Worm (Caenorhabditis elegans) whole organism, L4 larva: ENCODE measurements around the gene F15B9.11.
"Not testable (repeated sequence)": the region's sequence is repeated elsewhere in the genome, so short reads cannot be mapped to it uniquely, and the experiment has no call there.

Experiments used
- F37D6.2 ChIP-seq: sonication (generic microtip); optimal IDR thresholded peaks from 2 replicates; lab custom pipeline; 2016; ENCODE audit warnings: mild to moderate bottlenecking, missing genetic modification characterization, missing compliant biosample characterization
- R02D3.7 ChIP-seq: fragments of 150-350 bp; sonication (generic microtip); optimal IDR thresholded peaks from 3 replicates; lab custom pipeline; 2014; ENCODE audit warnings: missing biosample characterization, missing genetic modification characterization
- T20F7.1 ChIP-seq: fragments of 200-800 bp; sonication (Bioruptor generic); optimal IDR thresholded peaks from 2 replicates; lab custom pipeline; 2018; ENCODE audit warnings: mild to moderate bottlenecking, missing genetic modification characterization, missing compliant biosample characterization
- Y75B8A.6 ChIP-seq: fragments of 200-800 bp; sonication (Bioruptor generic); IDR thresholded peaks from 2 replicates; pipeline ENCODE4 v1.3.6; 2022; ENCODE audit warnings: missing genetic modification reagents, missing genetic modification characterization, missing compliant biosample characterization
- aha-1 ChIP-seq: fragments of 150-350 bp; peaks from one replicate; lab custom pipeline; 2014; ENCODE audit warnings: missing biosample characterization, missing genetic modification characterization
- aly-2 ChIP-seq: sonication (generic microtip); optimal IDR thresholded peaks from 2 replicates; lab custom pipeline; 2018; ENCODE audit warnings: missing biosample characterization, missing genetic modification characterization
- ama-1 ChIP-seq: fragments of 150-350 bp; optimal IDR thresholded peaks from 2 replicates; lab custom pipeline; 2014; ENCODE audit warnings: inconsistent platforms, mixed read lengths
- ceh-20 ChIP-seq: fragments of 200-800 bp; sonication (Bioruptor generic); IDR thresholded peaks from 2 replicates; pipeline ENCODE4 v1.3.6; 2022; ENCODE audit warnings: missing genetic modification reagents, missing genetic modification characterization, missing compliant biosample characterization
- ceh-28 ChIP-seq: fragments of 150-350 bp; optimal IDR thresholded peaks from 2 replicates; lab custom pipeline; 2014; ENCODE audit warnings: missing biosample characterization, missing genetic modification reagents, missing genetic modification characterization
- ceh-32 ChIP-seq: sonication (generic microtip); optimal IDR thresholded peaks from 2 replicates; lab custom pipeline; 2016; ENCODE audit warnings: mild to moderate bottlenecking, missing genetic modification characterization, missing compliant biosample characterization; ENCODE audit not compliant: poor library complexity
- ceh-44 ChIP-seq: fragments of 200-800 bp; sonication (Bioruptor generic); IDR thresholded peaks from 2 replicates; pipeline ENCODE4 v1.3.6; 2022; ENCODE audit warnings: missing genetic modification reagents, missing genetic modification characterization, missing compliant biosample characterization
- daf-16 ChIP-seq, 3 experiments: sonication (generic microtip); optimal IDR thresholded peaks; 2 replicates each; lab custom pipeline; 2016 to 2017; ENCODE audit warnings: missing genetic modification characterization in 3 of 3, missing genetic modification reagents in 3 of 3, mild to moderate bottlenecking in 2 of 3, missing compliant biosample characterization in 2 of 3, missing biosample characterization in 1 of 3, moderate library complexity in 1 of 3
- daf-8 ChIP-seq: fragments of 200-800 bp; sonication (Bioruptor generic); IDR thresholded peaks from 2 replicates; pipeline ENCODE4 v1.3.6; 2022; ENCODE audit warnings: missing genetic modification characterization, missing compliant biosample characterization
- dmd-9 ChIP-seq: fragments of 200-800 bp; sonication (Bioruptor generic); IDR thresholded peaks from 2 replicates; pipeline ENCODE4 v1.3.6; 2022; ENCODE audit warnings: missing genetic modification reagents, missing genetic modification characterization, missing compliant biosample characterization
- duxl-1 ChIP-seq: sonication (generic microtip); optimal IDR thresholded peaks from 2 replicates; lab custom pipeline; 2016; ENCODE audit warnings: mild to moderate bottlenecking, missing genetic modification characterization, moderate library complexity, missing compliant biosample characterization; ENCODE audit not compliant: poor library complexity
- dve-1 ChIP-seq: sonication (generic microtip); optimal IDR thresholded peaks from 2 replicates; lab custom pipeline; 2017; ENCODE audit warnings: antibody characterized with exemption, mild to moderate bottlenecking, missing genetic modification characterization, missing compliant biosample characterization; ENCODE audit not compliant: insufficient read depth
- egl-27 ChIP-seq: sonication (generic microtip); optimal IDR thresholded peaks from 3 replicates; lab custom pipeline; 2017; ENCODE audit warnings: missing biosample characterization, missing genetic modification reagents, missing genetic modification characterization
- hif-1 ChIP-seq, 2 experiments: sonication (generic microtip); optimal IDR thresholded peaks; 2 replicates each; lab custom pipeline; 2016 to 2017; ENCODE audit warnings: missing compliant biosample characterization in 2 of 2, missing genetic modification characterization in 2 of 2, missing genetic modification reagents in 2 of 2, missing genotype in 2 of 2, mild to moderate bottlenecking in 1 of 2
- hlh-11 ChIP-seq: fragments of 200-800 bp; sonication (Bioruptor generic); optimal IDR thresholded peaks from 2 replicates; lab custom pipeline; 2018; ENCODE audit warnings: mild to moderate bottlenecking, missing genetic modification characterization, missing compliant biosample characterization
- hmg-1.1 ChIP-seq: fragments of 200-800 bp; sonication (Bioruptor generic); IDR thresholded peaks from 2 replicates; pipeline ENCODE4 v1.3.6; 2022; ENCODE audit warnings: missing genetic modification reagents, missing genetic modification characterization, missing compliant biosample characterization
- lim-7 ChIP-seq: fragments of 200-800 bp; sonication (Bioruptor generic); IDR thresholded peaks from 2 replicates; pipeline ENCODE4 v1.3.6; 2022; ENCODE audit warnings: missing genetic modification characterization, missing compliant biosample characterization
- lin-15B ChIP-seq: fragments of 150-350 bp; sonication (generic microtip); optimal IDR thresholded peaks from 3 replicates; lab custom pipeline; 2014; ENCODE audit warnings: missing biosample characterization, missing genetic modification characterization
- lin-29 ChIP-seq: fragments of 200-800 bp; sonication (Bioruptor generic); IDR thresholded peaks from 2 replicates; pipeline ENCODE4 v1.3.6; 2022; ENCODE audit warnings: missing genetic modification reagents, missing genetic modification characterization, missing compliant biosample characterization
- lir-3 ChIP-seq: sonication (generic microtip); optimal IDR thresholded peaks from 2 replicates; lab custom pipeline; 2016; ENCODE audit warnings: mild to moderate bottlenecking, missing genetic modification characterization, missing compliant biosample characterization
- lsy-2 ChIP-seq, 2 experiments: fragments of 150-350 bp in 1 of 2; sonication (generic microtip) in 1 of 2; optimal IDR thresholded peaks; 2 replicates each; lab custom pipeline; 2014 to 2017; ENCODE audit warnings: missing biosample characterization in 2 of 2, missing genetic modification characterization in 2 of 2
- madf-9 ChIP-seq: fragments of 200-800 bp; sonication (Bioruptor generic); conservative IDR thresholded peaks from 2 replicates; pipeline ENCODE4 v1.3.6; 2022; ENCODE audit warnings: missing genetic modification reagents, missing genetic modification characterization, missing compliant biosample characterization
- mep-1 ChIP-seq: fragments of 150-350 bp; sonication (generic microtip); optimal IDR thresholded peaks from 3 replicates; lab custom pipeline; 2014; ENCODE audit warnings: missing biosample characterization, missing genetic modification characterization
- mes-2 ChIP-seq: sonication (generic microtip); optimal IDR thresholded peaks from 2 replicates; lab custom pipeline; 2016; ENCODE audit warnings: missing genotype, mild to moderate bottlenecking, missing genetic modification characterization, missing compliant biosample characterization; ENCODE audit not compliant: poor library complexity, severe bottlenecking
- mxl-3 ChIP-seq: fragments of 200-800 bp; sonication (Bioruptor generic); optimal IDR thresholded peaks from 2 replicates; lab custom pipeline; 2018; ENCODE audit warnings: mild to moderate bottlenecking, missing genetic modification characterization, missing compliant biosample characterization
- nhr-10 ChIP-seq: fragments of 150-350 bp; optimal IDR thresholded peaks from 2 replicates; lab custom pipeline; 2014; ENCODE audit warnings: missing biosample characterization, missing genetic modification characterization
- nhr-48 ChIP-seq: sonication (generic microtip); optimal IDR thresholded peaks from 2 replicates; lab custom pipeline; 2016; ENCODE audit warnings: mild to moderate bottlenecking, missing genetic modification characterization, missing compliant biosample characterization
- pha-4 ChIP-seq, 2 experiments: fragments of 150-350 bp in 1 of 2; fragments of 200-800 bp in 1 of 2; sonication (Bioruptor generic) in 1 of 2; IDR thresholded peaks in 1 of 2; optimal IDR thresholded peaks in 1 of 2; 2 replicates each; pipeline versions ENCODE4 v1.3.6 to Lab custom; 2014 to 2022; ENCODE audit warnings: missing genetic modification characterization in 2 of 2, missing genetic modification reagents in 2 of 2, missing biosample characterization in 1 of 2, missing compliant biosample characterization in 1 of 2
- pqm-1 ChIP-seq: sonication (generic microtip); optimal IDR thresholded peaks from 2 replicates; lab custom pipeline; 2017; ENCODE audit warnings: missing biosample characterization, missing genetic modification characterization
- rbr-2 ChIP-seq: sonication (generic microtip); optimal IDR thresholded peaks from 2 replicates; lab custom pipeline; 2016; ENCODE audit warnings: missing genotype, missing genetic modification characterization, missing compliant biosample characterization
- saeg-2 ChIP-seq: fragments of 200-800 bp; sonication (Bioruptor generic); IDR thresholded peaks from 2 replicates; pipeline ENCODE4 v1.3.6; 2022; ENCODE audit warnings: missing genetic modification reagents, missing genetic modification characterization, missing compliant biosample characterization
- snpc-4 ChIP-seq: fragments of 150-350 bp; optimal IDR thresholded peaks from 2 replicates; lab custom pipeline; 2014; ENCODE audit warnings: missing biosample characterization, missing genetic modification characterization
- tra-1 ChIP-seq: fragments of 200-800 bp; sonication (Bioruptor generic); IDR thresholded peaks from 2 replicates; pipeline ENCODE4 v1.3.6; 2022; ENCODE audit warnings: missing genetic modification reagents, missing genetic modification characterization, missing compliant biosample characterization
- unc-130 ChIP-seq: sonication (generic microtip); optimal IDR thresholded peaks from 2 replicates; lab custom pipeline; 2016; ENCODE audit warnings: missing genetic modification reagents, missing genetic modification characterization, missing compliant biosample characterization
- vab-7 ChIP-seq: fragments of 200-800 bp; sonication (Bioruptor generic); IDR thresholded peaks from 2 replicates; pipeline ENCODE4 v1.3.6; 2022; ENCODE audit warnings: missing genetic modification reagents, missing genetic modification characterization, missing compliant biosample characterization
- zfp-3 ChIP-seq: fragments of 200-800 bp; sonication (Bioruptor generic); conservative IDR thresholded peaks from 2 replicates; pipeline ENCODE4 v1.3.6; 2022; ENCODE audit warnings: missing genetic modification reagents, missing genetic modification characterization, missing compliant biosample characterization
- zip-2 ChIP-seq: fragments of 150-350 bp; optimal IDR thresholded peaks from 2 replicates; lab custom pipeline; 2014; ENCODE audit warnings: missing biosample characterization, missing genetic modification characterization

The F15B9.11 gene

ce11 chrV:12967925-12968327, 24.8 kb downstream of the F15B9.11 start, which contains the start of gene R186.8 (continued):
- TF ChIP-seq lin-15B (tag; lab: Kevin White, UChicago) (peak; percentile 18), T20F7.1 (GFP tag; lab: Kevin White, UChicago) (peak; percentile 92), lim-7 (GFP tag; lab: Robert Waterston, UW) (0 out of 2 replicates have a peak, but pooled peaks have one; percentile 10), rbr-2 (tag; lab: Kevin White, UChicago) (peak; percentile 86), zfp-3 (GFP tag; lab: Robert Waterston, UW) (peak; percentile 87), madf-9 (GFP tag; lab: Robert Waterston, UW) (peak; percentile 70; the same call in 1 of the 2 replicates), saeg-2 (GFP tag; lab: Robert Waterston, UW) (0 out of 2 replicates have a peak, but pooled peaks have one; percentile 14), hmg-1.1 (GFP tag; lab: Robert Waterston, UW) (peak; percentile 86), ceh-44 (GFP tag; lab: Robert Waterston, UW) (peak; percentile 84), nhr-48 (tag; lab: Kevin White, UChicago) (peak; percentile 60), vab-7 (GFP tag; lab: Robert Waterston, UW) (peak; percentile 71; the same call in 1 of the 2 replicates), unc-130 (GFP tag; lab: Kevin White, UChicago) (peak; percentile 66), mxl-3 (GFP tag; lab: Kevin White, UChicago) (peak; percentile 44), dve-1 (tag; lab: Kevin White, UChicago) (peak; percentile 53), F37D6.2 (tag; lab: Kevin White, UChicago) (peak; percentile 37), lsy-2 (tag; optimal IDR thresholded peaks at IDR 0.05; lab: Kevin White, UChicago) (peak in 1 of 2 experiments; percentile 93), daf-16 (GFP tag; optimal IDR thresholded peaks at IDR 0.05; lab: Kevin White, UChicago) (peak in 1 of 2 experiments; percentile 21), daf-16 (tag; optimal IDR thresholded peaks at IDR 0.05; lab: Kevin White, UChicago) (peak; percentile 35), aha-1 (tag; lab: Kevin White, UChicago) (peak; percentile 96), tra-1 (GFP tag; lab: Robert Waterston, UW) (peak; percentile 85), mep-1 (tag; lab: Kevin White, UChicago) (peak; percentile 74), Y75B8A.6 (GFP tag; lab: Robert Waterston, UW) (peak; percentile 45; the same call in 1 of the 2 replicates), dmd-9 (GFP tag; lab: Robert Waterston, UW) (peak; percentile 81), pha-4 (GFP tag; IDR thresholded peaks at IDR 0.05; lab: Robert Waterston, UW) (peak; percentile 77)
- TF ChIP-seq pha-4 (tag; optimal IDR thresholded peaks at IDR 0.05; lab: Kevin White, UChicago) = not testable (repeated sequence)

- TF ChIP-seq hif-1 (tag; optimal IDR thresholded peaks at IDR 0.05; lab: Kevin White, UChicago) = no peak
- TF ChIP-seq duxl-1 = no peak
- no peak for TF ChIP-seq ceh-32 (tag; lab: Kevin White, UChicago)
- TF ChIP-seq saeg-2 (GFP tag; lab: Robert Waterston, UW) = no peak
- TF ChIP-seq aly-2 (tag; lab: Kevin White, UChicago) = no peak
- no peak for TF ChIP-seq nhr-10 (tag; lab: Kevin White, UChicago)
- TF ChIP-seq daf-8 (GFP tag; lab: Robert Waterston, UW) = no peak
- no peak for TF ChIP-seq R02D3.7 (tag; lab: Kevin White, UChicago)
- TF ChIP-seq lin-29 (GFP tag; lab: Robert Waterston, UW) = no peak
- TF ChIP-seq mes-2 = no peak
- no peak for TF ChIP-seq Y75B8A.6 (GFP tag; lab: Robert Waterston, UW)
Measured at ce11 chrV:12967110-12967509, 25.6 kb downstream of the F15B9.11 start, which contains the start of gene R186.3. Gene R186.3 (minus strand): TSS chrV:12967210.

- TF ChIP-seq pqm-1 (tag; lab: Kevin White, UChicago) (no peak), hlh-11 (no peak), snpc-4 (no peak), ceh-32 (tag; lab: Kevin White, UChicago) (no peak), ama-1 (no peak), unc-130 (GFP tag; lab: Kevin White, UChicago) (no peak), Y75B8A.6 (GFP tag; lab: Robert Waterston, UW) (no peak), zip-2 (tag; lab: Kevin White, UChicago) (no peak), lir-3 (no peak), egl-27 (no peak), ceh-20 (no peak), ceh-28 (tag; lab: Kevin White, UChicago) (no peak), lin-29 (GFP tag; lab: Robert Waterston, UW) (no peak), daf-8 (GFP tag; lab: Robert Waterston, UW) (no peak), nhr-48 (tag; lab: Kevin White, UChicago) (no peak), duxl-1 (no peak)
Measured at ce11 chrV:12964076-12964475, 28.6 kb downstream of the F15B9.11 start, which contains the start of gene srd-35. Gene srd-35 (plus strand): TSS chrV:12964376.
